Worm (Caenorhabditis elegans): ENCODE data around the gene comt-5.

comt-5 gene

DNA sequence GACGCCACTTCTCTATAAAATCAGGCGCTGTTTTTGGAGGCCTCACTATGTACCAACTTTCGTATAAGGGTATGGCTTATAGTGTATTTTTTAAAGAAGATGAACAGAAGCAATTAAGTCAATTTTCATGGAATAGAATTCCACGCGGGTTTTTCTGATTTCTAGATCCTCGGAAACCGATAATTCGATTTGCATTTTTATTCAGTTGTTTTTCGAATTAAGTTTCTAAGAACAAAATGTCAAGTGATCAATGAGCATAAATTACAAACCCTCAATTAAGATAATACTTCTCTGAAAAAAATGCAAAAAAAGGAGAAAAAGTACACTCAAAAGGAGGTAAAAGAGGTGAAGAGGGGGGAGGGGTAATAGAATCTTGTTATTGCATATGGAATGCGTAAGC is 32.1 kb downstream of the comt-5 start:
- TF ChIP-seq ceh-9 (tag; optimal IDR thresholded peaks at IDR 0.05), result no peak
- TF ChIP-seq elt-2 (tag; optimal IDR thresholded peaks at IDR 0.05), result no peak
- TF ChIP-seq eor-1 (tag; optimal IDR thresholded peaks at IDR 0.05), result no peak
- no peak for TF ChIP-seq lin-39 (tag; optimal IDR thresholded peaks at IDR 0.05)
- no peak for TF ChIP-seq skn-1 (tag; optimal IDR thresholded peaks at IDR 0.05)
- TF ChIP-seq nhr-76 (tag; optimal IDR thresholded peaks at IDR 0.05), result no peak
- TF ChIP-seq nhr-25 (tag; optimal IDR thresholded peaks at IDR 0.05), result no peak
- TF ChIP-seq pqm-1 (tag; optimal IDR thresholded peaks at IDR 0.05), result no peak
- TF ChIP-seq sea-2 (GFP tag; optimal IDR thresholded peaks at IDR 0.05), result no peak
- TF ChIP-seq fkh-10 (GFP tag; optimal IDR thresholded peaks at IDR 0.05), result no peak
- no peak for TF ChIP-seq pha-4 (tag; optimal IDR thresholded peaks at IDR 0.05)
- TF ChIP-seq zag-1 (tag; optimal IDR thresholded peaks at IDR 0.05), result no peak
- TF ChIP-seq nhr-67 (tag; optimal IDR thresholded peaks at IDR 0.05), result no peak
- TF ChIP-seq lin-15B (tag; optimal IDR thresholded peaks at IDR 0.05), result no peak
- TF ChIP-seq mdl-1 (tag; optimal IDR thresholded peaks at IDR 0.05), result no peak
- no peak for TF ChIP-seq ztf-11 (tag; optimal IDR thresholded peaks at IDR 0.05)
- TF ChIP-seq unc-62 (GFP tag; optimal IDR thresholded peaks at IDR 0.05), result no peak
- no peak for TF ChIP-seq nhr-23 (tag; optimal IDR thresholded peaks at IDR 0.05)

DNA sequence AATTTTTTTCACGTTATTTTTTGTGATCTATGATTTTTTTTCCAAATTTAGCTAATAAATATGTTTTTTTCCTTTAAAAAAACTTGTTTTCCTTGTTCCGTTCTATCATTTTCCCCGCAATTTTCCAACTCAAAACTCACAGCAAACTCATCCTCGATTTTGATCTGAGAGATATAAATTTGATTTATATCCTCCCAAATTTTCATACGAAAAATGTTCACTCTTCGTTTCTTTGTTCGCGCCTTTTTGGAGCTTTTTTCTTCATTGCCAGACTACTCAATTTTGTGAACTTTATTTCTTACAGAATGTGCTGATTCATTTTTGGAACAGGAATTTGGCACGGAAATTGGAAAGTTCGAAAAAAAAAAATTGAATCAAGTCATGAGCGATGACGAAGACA is 34.7 kb downstream of the comt-5 start, which contains the start of gene F59A7.14:
Gene F59A7.14, plus strand, starts transcription at position 301 of the 400 bp plus-strand sequence.
- TF ChIP-seq ceh-9 (tag; optimal IDR thresholded peaks at IDR 0.05) (no peak), mml-1 (tag; optimal IDR thresholded peaks at IDR 0.05) (no peak), unc-62 (GFP tag; optimal IDR thresholded peaks at IDR 0.05) (no peak), fkh-10 (GFP tag; optimal IDR thresholded peaks at IDR 0.05) (no peak), nhr-23 (tag; optimal IDR thresholded peaks at IDR 0.05) (no peak), egl-5 (tag; optimal IDR thresholded peaks at IDR 0.05) (no peak)

DNA sequence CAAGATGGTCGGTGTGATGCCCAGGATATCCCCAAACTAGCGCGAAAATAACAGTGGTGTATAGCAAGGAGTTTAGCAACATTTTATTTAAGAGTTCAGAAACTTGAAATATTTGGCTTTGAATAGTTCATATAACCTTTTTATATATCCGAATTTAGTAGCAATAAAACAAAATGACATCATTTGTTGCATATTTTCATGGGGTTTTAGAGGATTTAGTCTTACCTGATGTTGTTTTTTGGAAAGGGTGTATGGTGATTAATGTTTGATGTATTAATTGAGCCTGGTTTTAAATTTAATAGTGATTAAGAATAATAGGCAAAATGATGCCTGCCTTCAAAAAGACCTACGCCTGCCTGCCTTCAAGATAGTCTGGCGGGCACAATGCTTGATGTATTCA is 37.0 kb downstream of the comt-5 start, which contains the start of gene F59A7.2:
Gene F59A7.2, minus strand, starts transcription at position 101 of the 400 bp plus-strand sequence.
- TF ChIP-seq fkh-2 (tag; optimal IDR thresholded peaks at IDR 0.05), result no peak

DNA sequence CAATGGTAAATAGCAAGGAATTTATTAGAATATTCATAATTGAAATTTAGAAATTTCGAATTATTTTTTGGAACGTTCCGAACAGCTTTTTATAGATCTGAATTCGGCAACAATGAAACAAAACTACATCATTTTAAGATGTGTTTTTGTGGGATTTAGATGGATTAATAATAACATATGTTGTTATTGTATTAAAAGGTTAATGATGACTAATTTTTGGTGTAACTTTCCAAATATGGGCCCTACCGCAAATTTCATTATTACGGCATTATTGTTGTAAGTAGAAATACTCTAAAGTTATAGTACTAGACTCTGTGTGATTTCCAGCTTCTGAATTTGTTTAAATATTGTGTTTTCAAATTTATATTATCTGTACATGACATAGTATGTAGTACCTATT is 39.6 kb downstream of the comt-5 start, which contains the start of gene F59A7.11:
Gene F59A7.11, minus strand, starts transcription at position 101 of the 400 bp plus-strand sequence.
- TF ChIP-seq elt-1 (tag; optimal IDR thresholded peaks at IDR 0.05) (no peak), zag-1 (tag; optimal IDR thresholded peaks at IDR 0.05) (no peak), ceh-82 (tag; optimal IDR thresholded peaks at IDR 0.05) (no peak), nhr-76 (tag; optimal IDR thresholded peaks at IDR 0.05) (no peak), ceh-28 (tag; optimal IDR thresholded peaks at IDR 0.05) (no peak), hmg-11 (tag; optimal IDR thresholded peaks at IDR 0.05) (no peak), eor-1 (tag; optimal IDR thresholded peaks at IDR 0.05) (no peak), fkh-10 (GFP tag; optimal IDR thresholded peaks at IDR 0.05) (no peak), unc-39 (tag; optimal IDR thresholded peaks at IDR 0.05) (no peak), ceh-9 (tag; optimal IDR thresholded peaks at IDR 0.05) (no peak), nhr-25 (tag; optimal IDR thresholded peaks at IDR 0.05) (no peak), ztf-11 (tag; optimal IDR thresholded peaks at IDR 0.05) (no peak), daf-12 (tag; optimal IDR thresholded peaks at IDR 0.05) (no peak), nhr-12 (tag; optimal IDR thresholded peaks at IDR 0.05) (no peak)

DNA sequence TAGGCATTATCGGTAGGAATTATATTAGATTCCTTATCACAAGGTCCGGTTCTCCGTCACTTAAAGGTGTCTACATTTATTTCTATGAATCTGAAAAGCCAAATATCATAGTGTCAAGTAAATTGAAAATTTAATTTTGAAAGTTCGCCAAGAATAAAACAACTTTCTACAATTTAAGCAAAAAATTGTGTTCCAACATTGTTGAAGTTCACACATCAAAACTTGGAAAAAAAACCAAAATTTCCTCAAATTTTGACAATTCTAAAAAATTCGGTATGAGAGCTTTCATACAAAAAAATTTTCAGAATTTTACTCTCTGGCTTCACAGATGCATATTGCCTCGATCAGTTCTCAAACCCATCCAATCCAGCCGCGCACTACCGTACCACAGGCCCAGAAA is 41.6 kb downstream of the comt-5 start, which contains the start of gene F59A7.7:
Gene F59A7.7, plus strand, starts transcription at position 301 of the 400 bp plus-strand sequence.
- TF ChIP-seq skn-1 (tag; optimal IDR thresholded peaks at IDR 0.05), result no peak
- no peak for TF ChIP-seq sea-2 (GFP tag; optimal IDR thresholded peaks at IDR 0.05)
- TF ChIP-seq nhr-67 (tag; optimal IDR thresholded peaks at IDR 0.05), result no peak
- TF ChIP-seq hmg-11 (tag; optimal IDR thresholded peaks at IDR 0.05), result no peak
- TF ChIP-seq ZK546.5 (tag; optimal IDR thresholded peaks at IDR 0.05), result no peak
- no peak for TF ChIP-seq elt-3 (tag; optimal IDR thresholded peaks at IDR 0.05)
- TF ChIP-seq egl-5 (tag; optimal IDR thresholded peaks at IDR 0.05), result no peak
- TF ChIP-seq ceh-82 (tag; optimal IDR thresholded peaks at IDR 0.05), result no peak
- no peak for TF ChIP-seq nhr-25 (tag; optimal IDR thresholded peaks at IDR 0.05)
- no peak for TF ChIP-seq lin-39 (tag; optimal IDR thresholded peaks at IDR 0.05)
- no peak for TF ChIP-seq lsy-12 (tag; optimal IDR thresholded peaks at IDR 0.05)
- no peak for TF ChIP-seq nhr-23 (tag; optimal IDR thresholded peaks at IDR 0.05)

DNA sequence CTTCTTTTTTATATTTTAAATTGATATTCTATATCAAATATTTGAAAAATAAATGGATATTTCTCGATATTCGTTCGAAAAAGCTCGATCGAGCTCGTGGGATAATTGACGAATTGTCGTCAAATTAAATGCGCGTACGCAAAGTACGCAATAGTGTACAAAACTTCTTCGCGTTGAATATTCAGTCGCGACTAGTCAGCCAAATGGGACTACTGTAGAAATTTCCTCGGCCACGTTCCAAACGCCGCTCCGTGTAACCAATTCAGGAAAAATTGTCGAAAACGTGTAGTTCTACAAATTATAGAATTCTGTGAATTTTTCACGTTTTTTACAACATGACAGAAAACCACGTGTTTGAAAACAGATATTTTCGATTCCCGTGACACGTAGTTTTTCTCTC is 45.0 kb downstream of the comt-5 start:
- TF ChIP-seq nhr-23 (tag; optimal IDR thresholded peaks at IDR 0.05) (peak; percentile 35), lin-15B (tag; optimal IDR thresholded peaks at IDR 0.05) (peak; percentile 68), nhr-237 (tag; optimal IDR thresholded peaks at IDR 0.05) (no peak), snpc-4 (tag; optimal IDR thresholded peaks at IDR 0.05) (no peak), nhr-28 (tag; optimal IDR thresholded peaks at IDR 0.05) (no peak), eor-1 (tag; optimal IDR thresholded peaks at IDR 0.05) (no peak), pqm-1 (tag; optimal IDR thresholded peaks at IDR 0.05) (peak; percentile 11), mdl-1 (tag; optimal IDR thresholded peaks at IDR 0.05) (no peak), R02D3.7 (tag; optimal IDR thresholded peaks at IDR 0.05) (peak; percentile 35), elt-2 (tag; optimal IDR thresholded peaks at IDR 0.05) (peak; percentile 55), nhr-43 (tag; optimal IDR thresholded peaks at IDR 0.05; ENCODE audit: poor library complexity, severe bottlenecking) (peak; percentile 44)
